Fruit fly (Drosophila melanogaster) whole organism, embryonic: ENCODE measurements around the gene CG9616.

Experiments used
- CG14441 ChIP-seq: fragments of 200-800 bp; sonication (Bioruptor generic); IDR thresholded peaks from 2 replicates; pipeline ENCODE4 v1.3.6; 2022; ENCODE audit warnings: missing biosample characterization, missing genetic modification characterization
- gsb ChIP-seq: fragments of 200-800 bp; sonication (Bioruptor generic); IDR thresholded peaks from 2 replicates; pipeline ENCODE4 v1.3.6; 2022; ENCODE audit warnings: missing biosample characterization, missing genetic modification characterization
- h ChIP-seq: fragments of >200 bp; optimal IDR thresholded peaks from 2 replicates; lab custom pipeline; 2017

dm6 chr3R:14283042-14283626 lies 37.9 kb upstream of the CG9616 start:
- TF ChIP-seq gsb (GFP tag; lab: Robert Waterston, UW) = no peak
- no peak for TF ChIP-seq h (lab: Kevin White, UChicago)
- TF ChIP-seq CG14441 = no peak
